Fruit fly (Drosophila melanogaster): ENCODE measurements around the gene CG31523.

CG31523 gene

dm6 chr3R:4478220-4479037 is 578 bp downstream of the CG31523 start (continued):
- TF ChIP-seq Hey (tag; optimal IDR thresholded peaks at IDR 0.05), result peak; percentile 12
- no peak for TF ChIP-seq twi (tag; optimal IDR thresholded peaks at IDR 0.05)
- peak; percentile 84 for TF ChIP-seq wek (GFP tag; optimal IDR thresholded peaks at IDR 0.05)
- TF ChIP-seq D (optimal IDR thresholded peaks at IDR 0.05), result no peak
- peak; percentile 69 for TF ChIP-seq D (GFP tag; optimal IDR thresholded peaks at IDR 0.05)
- TF ChIP-seq ATbp (GFP tag; optimal IDR thresholded peaks at IDR 0.05), result peak; percentile 88
- TF ChIP-seq jigr1 (GFP tag; IDR thresholded peaks at IDR 0.05), result 0 out of 3 replicates have a peak, but pooled peaks have one; percentile 53
- TF ChIP-seq CG17912 (GFP tag; optimal IDR thresholded peaks at IDR 0.05), result no peak
- peak; percentile 84 for TF ChIP-seq lmd (GFP tag; IDR thresholded peaks at IDR 0.05)
- 0 out of 3 replicates have a peak, but pooled peaks have one; percentile 12 for TF ChIP-seq CG34224 (GFP tag; IDR thresholded peaks at IDR 0.05; ENCODE audit: partially characterized antibody)
- TF ChIP-seq Deaf1 (tag; optimal IDR thresholded peaks at IDR 0.05), result peak; percentile 90
- TF ChIP-seq CG2120 (GFP tag; optimal IDR thresholded peaks at IDR 0.05), result peak; percentile 95
- peak; percentile 81 for TF ChIP-seq CG18619 (GFP tag; optimal IDR thresholded peaks at IDR 0.05)
- peak; percentile 21; the same call in 1 of the 2 replicates for TF ChIP-seq hbn (GFP tag; IDR thresholded peaks at IDR 0.05; ENCODE audit: partially characterized antibody)
- peak; percentile 90 for TF ChIP-seq zfh1 (GFP tag; IDR thresholded peaks at IDR 0.05)
- peak; percentile 77 for TF ChIP-seq Oli (tag; optimal IDR thresholded peaks at IDR 0.05)
- peak; percentile 80 for TF ChIP-seq CG8924 (tag; optimal IDR thresholded peaks at IDR 0.05)
- peak; percentile 74 for TF ChIP-seq CG13123 (GFP tag; optimal IDR thresholded peaks at IDR 0.05)
- peak; percentile 63 for TF ChIP-seq corto (GFP tag; optimal IDR thresholded peaks at IDR 0.05)
- peak; percentile 87 for TF ChIP-seq CG3281 (GFP tag; optimal IDR thresholded peaks at IDR 0.05)
- 0 out of 3 replicates have a peak, but pooled peaks have one; percentile 43 for TF ChIP-seq HLH4C (GFP tag; IDR thresholded peaks at IDR 0.05; ENCODE audit: partially characterized antibody)
- TF ChIP-seq unpg (GFP tag; optimal IDR thresholded peaks at IDR 0.05), result peak; percentile 92
- TF ChIP-seq PHDP (tag; optimal IDR thresholded peaks at IDR 0.05), result peak; percentile 89
- TF ChIP-seq CG6272 (GFP tag; IDR thresholded peaks at IDR 0.05), result 0 out of 2 replicates have a peak, but pooled peaks have one; percentile 20
- TF ChIP-seq Usf (GFP tag; optimal IDR thresholded peaks at IDR 0.05), result peak; percentile 47
- peak; percentile 37 for TF ChIP-seq trh (GFP tag; optimal IDR thresholded peaks at IDR 0.05)
- peak; percentile 82 for TF ChIP-seq Max (GFP tag; optimal IDR thresholded peaks at IDR 0.05)
- TF ChIP-seq CG5180 (GFP tag; optimal IDR thresholded peaks at IDR 0.05), result no peak
- TF ChIP-seq Opbp (GFP tag; IDR thresholded peaks at IDR 0.05; ENCODE audit: partially characterized antibody), result no peak
- peak; percentile 81 for TF ChIP-seq grau (tag; optimal IDR thresholded peaks at IDR 0.05)
- peak; percentile 33 for TF ChIP-seq Nf-YC (tag; optimal IDR thresholded peaks at IDR 0.05)
- TF ChIP-seq CG1792 (GFP tag; optimal IDR thresholded peaks at IDR 0.05), result peak; percentile 78
- TF ChIP-seq hkb (optimal IDR thresholded peaks at IDR 0.05), result no peak
- TF ChIP-seq hkb (GFP tag; IDR thresholded peaks at IDR 0.05), result peak; percentile 96
- peak; percentile 37 to 88 for TF ChIP-seq bsh (GFP tag; optimal IDR thresholded peaks at IDR 0.05)
- TF ChIP-seq mld (GFP tag; IDR thresholded peaks at IDR 0.05; ENCODE audit: partially characterized antibody), result no peak
- TF ChIP-seq nmo (GFP tag; optimal IDR thresholded peaks at IDR 0.05), result peak; percentile 78
- TF ChIP-seq CG7963 (GFP tag; IDR thresholded peaks at IDR 0.05; ENCODE audit: partially characterized antibody), result no peak
- peak; percentile 76 for TF ChIP-seq CrebB (tag; optimal IDR thresholded peaks at IDR 0.05)
- peak; percentile 95 for TF ChIP-seq slbo (GFP tag; IDR thresholded peaks at IDR 0.05)
- TF ChIP-seq phol (tag; optimal IDR thresholded peaks at IDR 0.05), result peak; percentile 73
- peak; percentile 81 for TF ChIP-seq tup (GFP tag; optimal IDR thresholded peaks at IDR 0.05)
- TF ChIP-seq Rx (GFP tag; IDR thresholded peaks at IDR 0.05), result peak; percentile 82
- TF ChIP-seq CG11696 (GFP tag; IDR thresholded peaks at IDR 0.05), result peak; percentile 77; the same call in 1 of the 2 replicates
- peak; percentile 83 for TF ChIP-seq CG13296 (GFP tag; optimal IDR thresholded peaks at IDR 0.05)
- TF ChIP-seq CG14441 (GFP tag; IDR thresholded peaks at IDR 0.05), result peak; percentile 89
- peak; percentile 50 for TF ChIP-seq tna (GFP tag; IDR thresholded peaks at IDR 0.05; ENCODE audit: partially characterized antibody)
